Fruit fly (Drosophila melanogaster) whole organism, pupa: ENCODE data around the gene CG34148.

Source experiments
- CG10348 ChIP-seq: fragments of 200-800 bp; sonication (Bioruptor generic); IDR thresholded peaks from 2 replicates; pipeline ENCODE4 v1.3.6; 2022; ENCODE audit warnings: missing biosample characterization, missing genetic modification characterization
- CG12605 ChIP-seq: fragments of 200-800 bp; sonication (Bioruptor generic); IDR thresholded peaks from 2 replicates; pipeline ENCODE4 v1.3.6; 2022; ENCODE audit warnings: missing biosample characterization, missing genetic modification characterization
- CG13204 ChIP-seq: fragments of 200-800 bp; sonication (Bioruptor generic); optimal IDR thresholded peaks from 2 replicates; lab custom pipeline; 2018; ENCODE audit warnings: missing biosample characterization, mild to moderate bottlenecking, missing genetic modification characterization, moderate library complexity
- CG14655 ChIP-seq: fragments of 200-800 bp; sonication (Bioruptor generic); optimal IDR thresholded peaks from 3 replicates; lab custom pipeline; 2017; ENCODE audit warnings: mild to moderate bottlenecking, missing biosample characterization, missing genetic modification reagents, missing genetic modification characterization
- CG15710 ChIP-seq: fragments of 200-800 bp; sonication (Bioruptor generic); optimal IDR thresholded peaks from 2 replicates; lab custom pipeline; 2018; ENCODE audit warnings: missing biosample characterization, mild to moderate bottlenecking, missing genetic modification characterization, moderate library complexity
- CG17806 ChIP-seq: fragments of 200-800 bp; sonication (Bioruptor generic); optimal IDR thresholded peaks from 2 replicates; lab custom pipeline; 2018; ENCODE audit warnings: missing biosample characterization, mild to moderate bottlenecking, missing genetic modification characterization, moderate library complexity
- CG32121 ChIP-seq: fragments of 200-800 bp; sonication (Bioruptor generic); IDR thresholded peaks from 2 replicates; pipeline ENCODE4 v1.3.6; 2022; ENCODE audit warnings: missing biosample characterization, missing genetic modification characterization
- CG34367 ChIP-seq: fragments of 200-800 bp; sonication (Bioruptor generic); optimal IDR thresholded peaks from 2 replicates; lab custom pipeline; 2018; ENCODE audit warnings: missing biosample characterization, mild to moderate bottlenecking, missing genetic modification characterization
- CG4496 ChIP-seq: fragments of 200-800 bp; sonication (Bioruptor generic); IDR thresholded peaks from 3 replicates; pipeline ENCODE4 v1.3.6; 2022; ENCODE audit warnings: missing biosample characterization, missing genetic modification characterization
- CG8159 ChIP-seq: fragments of 200-800 bp; sonication (Bioruptor generic); optimal IDR thresholded peaks from 3 replicates; lab custom pipeline; 2018; ENCODE audit warnings: missing biosample characterization, mild to moderate bottlenecking, missing genetic modification characterization, moderate library complexity
- CG8301 ChIP-seq: fragments of 200-800 bp; sonication (Bioruptor generic); optimal IDR thresholded peaks from 2 replicates; lab custom pipeline; 2018; ENCODE audit warnings: missing biosample characterization, mild to moderate bottlenecking, missing genetic modification characterization
- CG9948 ChIP-seq: fragments of 200-800 bp; sonication (Bioruptor generic); optimal IDR thresholded peaks from 2 replicates; lab custom pipeline; 2018; ENCODE audit warnings: missing biosample characterization, mild to moderate bottlenecking, missing genetic modification characterization, moderate library complexity
- D1 ChIP-seq: fragments of 200-800 bp; sonication (Bioruptor generic); optimal IDR thresholded peaks from 2 replicates; lab custom pipeline; 2018; ENCODE audit warnings: missing biosample characterization, mild to moderate bottlenecking, missing genetic modification characterization, moderate library complexity
- EcR ChIP-seq: fragments of 200-800 bp; sonication (Bioruptor generic); optimal IDR thresholded peaks from 3 replicates; lab custom pipeline; 2019; ENCODE audit warnings: missing biosample characterization, missing genetic modification characterization, mild to moderate bottlenecking, moderate library complexity, missing genetic modification reagents
- Ets98B ChIP-seq: fragments of 200-800 bp; sonication (Bioruptor generic); IDR thresholded peaks from 2 replicates; pipeline ENCODE4 v1.3.6; 2022; ENCODE audit warnings: missing biosample characterization, missing genetic modification characterization
- Pif1A ChIP-seq: fragments of 200-800 bp; sonication (Bioruptor generic); optimal IDR thresholded peaks from 3 replicates; lab custom pipeline; 2016; ENCODE audit warnings: missing biosample characterization, missing genetic modification characterization
- Pif1B ChIP-seq: fragments of 200-800 bp; sonication (Bioruptor generic); optimal IDR thresholded peaks from 3 replicates; lab custom pipeline; 2016; ENCODE audit warnings: missing biosample characterization, missing genetic modification characterization
- fd96Ca ChIP-seq: fragments of 200-800 bp; sonication (Bioruptor generic); IDR thresholded peaks from 3 replicates; pipeline ENCODE4 v1.3.6; 2022; ENCODE audit warnings: missing biosample characterization, missing genetic modification characterization
- gl ChIP-seq: fragments of 200-800 bp; sonication (Bioruptor generic); optimal IDR thresholded peaks from 2 replicates; lab custom pipeline; 2018; ENCODE audit warnings: missing biosample characterization, mild to moderate bottlenecking, missing genetic modification characterization
- rn ChIP-seq: fragments of 200-800 bp; sonication (Bioruptor generic); IDR thresholded peaks from 2 replicates; pipeline ENCODE4 v1.3.6; 2022; ENCODE audit warnings: missing biosample characterization, missing genetic modification characterization

Gene CG34148

DNA sequence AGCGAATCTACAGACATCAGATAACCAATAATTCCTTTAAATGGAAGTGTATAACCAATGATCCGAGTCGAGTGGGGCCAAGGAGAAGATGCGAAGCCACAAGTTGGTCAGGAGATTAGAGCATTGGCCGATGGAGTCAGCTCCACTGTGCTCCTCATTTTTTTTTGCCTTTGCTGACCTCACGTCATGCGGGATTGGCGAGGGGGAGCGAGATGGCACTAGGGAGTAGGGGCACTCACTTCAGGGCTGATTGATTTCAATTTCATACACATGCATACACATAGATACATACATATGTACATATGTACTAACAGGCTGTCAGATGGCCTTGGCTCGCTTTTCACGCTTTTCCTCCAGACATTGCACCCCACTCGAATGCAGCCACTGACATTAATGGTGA is 30.2 kb downstream of the CG34148 start:
- TF ChIP-seq CG14655 (GFP tag; lab: Kevin White, UChicago) (no peak), fd96Ca (GFP tag; lab: Robert Waterston, UW) (peak; percentile 36; the same call in 1 of the 3 replicates), CG4496 (GFP tag; lab: Robert Waterston, UW) (peak; percentile 27; the same call in 1 of the 3 replicates), rn (GFP tag; lab: Robert Waterston, UW) (no peak), CG34367 (no peak), EcR (GFP tag; lab: Kevin White, UChicago) (peak; percentile 53), CG8301 (tag; lab: Kevin White, UChicago) (no peak), CG17806 (tag; lab: Kevin White, UChicago) (no peak), CG32121 (GFP tag; lab: Robert Waterston, UW) (peak; percentile 28; the same call in 1 of the 2 replicates)

DNA sequence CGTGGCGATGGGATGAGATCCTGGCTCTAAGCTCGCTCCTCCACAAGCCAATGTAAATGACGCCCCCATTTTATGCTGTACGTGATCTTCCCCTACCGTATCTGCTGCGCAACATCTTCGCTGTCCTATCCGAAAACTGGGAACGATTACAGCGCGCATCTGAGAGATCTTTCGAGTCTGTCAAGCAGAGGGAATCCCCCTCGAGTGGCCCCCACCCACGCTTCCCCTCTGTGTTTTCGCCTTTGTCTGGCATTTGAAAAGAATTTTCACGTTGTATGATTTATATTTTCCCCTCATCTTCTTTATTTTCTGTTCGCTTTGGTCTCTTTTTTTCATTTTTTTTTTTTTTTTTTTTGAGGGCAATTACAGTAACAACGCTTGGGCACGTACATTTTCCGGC is 31.0 kb downstream of the CG34148 start:
- no peak for TF ChIP-seq CG8301 (tag; lab: Kevin White, UChicago)
- no peak for TF ChIP-seq EcR (GFP tag; lab: Kevin White, UChicago)
- TF ChIP-seq Ets98B (GFP tag; lab: Robert Waterston, UW), result 0 out of 2 replicates have a peak, but pooled peaks have one; percentile 10
- no peak for TF ChIP-seq CG8159 (tag; lab: Kevin White, UChicago)
- TF ChIP-seq CG4496 (GFP tag; lab: Robert Waterston, UW), result peak; percentile 65; the same call in 2 of the 3 replicates

DNA sequence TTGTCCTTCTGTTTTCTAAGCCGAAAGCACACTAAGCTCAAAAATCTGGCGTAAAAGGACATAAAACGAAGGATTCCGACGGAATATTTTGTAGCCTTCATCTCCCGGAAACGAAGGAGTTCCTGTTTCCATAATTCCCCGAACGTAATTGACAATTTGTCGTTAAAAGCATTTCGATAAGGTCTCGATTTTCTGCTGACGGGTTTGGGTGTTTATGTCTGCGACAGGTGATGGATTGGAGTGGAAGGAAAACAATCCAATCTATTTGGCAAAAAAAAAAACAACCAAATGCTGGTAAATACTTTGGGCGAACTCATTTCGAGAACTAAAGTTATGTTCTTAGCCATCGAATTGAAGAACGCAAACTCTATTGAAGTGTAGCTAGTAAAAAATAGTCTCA is 31.9 kb downstream of the CG34148 start, which contains the start of gene Gr93d:
Gene Gr93d (minus strand): TSS at position 101 of the 400 bp plus-strand sequence.
- TF ChIP-seq gl (tag; lab: Kevin White, UChicago) (no peak), CG8301 (tag; lab: Kevin White, UChicago) (no peak), CG12605 (no peak), CG17806 (tag; lab: Kevin White, UChicago) (no peak), Pif1A (GFP tag; lab: Kevin White, UChicago) (no peak), CG4496 (GFP tag; lab: Robert Waterston, UW) (no peak), CG8159 (tag; lab: Kevin White, UChicago) (no peak), Ets98B (GFP tag; lab: Robert Waterston, UW) (no peak), rn (GFP tag; lab: Robert Waterston, UW) (no peak)

DNA sequence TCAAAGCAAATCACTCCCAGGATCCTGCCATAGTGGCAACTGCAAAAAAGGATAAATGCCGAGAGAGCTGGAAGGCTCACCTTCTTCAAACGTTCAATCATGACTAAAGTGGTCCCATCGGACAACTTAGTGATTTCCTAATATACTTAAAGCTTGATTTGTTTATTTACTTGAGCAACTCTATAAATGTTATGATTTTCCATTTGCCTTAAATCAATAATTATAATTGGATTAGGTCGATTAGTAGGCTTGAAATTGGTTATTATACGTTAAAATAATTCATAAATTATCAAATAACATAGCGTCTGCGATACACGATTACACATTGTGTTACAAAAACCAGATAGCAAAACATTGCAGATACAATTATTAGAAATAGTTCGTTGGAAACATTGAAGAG is 33.3 kb downstream of the CG34148 start, which contains the start of gene Gr93c:
Gene Gr93c (minus strand): TSS at position 101 of the 400 bp plus-strand sequence.
- TF ChIP-seq CG12605 (no peak), CG34367 (no peak), CG8301 (tag; lab: Kevin White, UChicago) (no peak), CG17806 (tag; lab: Kevin White, UChicago) (no peak), CG14655 (GFP tag; lab: Kevin White, UChicago) (no peak), Pif1B (no peak), CG10348 (GFP tag; lab: Robert Waterston, UW) (no peak), gl (tag; lab: Kevin White, UChicago) (no peak), CG13204 (GFP tag; lab: Kevin White, UChicago) (no peak), fd96Ca (GFP tag; lab: Robert Waterston, UW) (no peak), CG8159 (tag; lab: Kevin White, UChicago) (no peak), rn (GFP tag; lab: Robert Waterston, UW) (no peak), D1 (tag; lab: Kevin White, UChicago) (no peak)
- TF ChIP-seq, all 21 proteins: peak for 0

DNA sequence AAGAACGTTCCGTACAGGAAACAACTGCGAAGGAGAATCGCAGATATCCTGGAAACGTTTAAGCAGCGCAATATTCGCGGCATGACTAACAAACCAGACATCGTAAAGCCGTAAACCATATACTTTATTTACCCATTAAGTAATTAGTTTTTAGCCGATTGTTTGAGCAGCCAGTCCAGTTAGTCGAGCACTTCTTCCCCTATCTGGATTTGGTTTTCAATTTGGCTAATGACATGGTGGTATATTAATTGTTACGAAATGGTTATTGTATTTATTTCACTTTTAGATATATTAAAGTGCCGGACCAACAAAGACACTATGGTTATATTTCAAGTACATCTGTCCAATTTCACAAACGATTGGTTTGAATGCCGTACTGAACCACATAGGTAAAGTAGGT is 34.8 kb downstream of the CG34148 start, which contains the start of gene Gr93b:
Gene Gr93b (minus strand): TSS at position 101 of the 400 bp plus-strand sequence.
- TF ChIP-seq Pif1B (no peak), EcR (GFP tag; lab: Kevin White, UChicago) (no peak), CG8301 (tag; lab: Kevin White, UChicago) (no peak), CG32121 (GFP tag; lab: Robert Waterston, UW) (no peak), Ets98B (GFP tag; lab: Robert Waterston, UW) (no peak), D1 (tag; lab: Kevin White, UChicago) (no peak), CG34367 (no peak), CG14655 (GFP tag; lab: Kevin White, UChicago) (no peak), CG12605 (no peak), CG9948 (tag; lab: Kevin White, UChicago) (no peak)

DNA sequence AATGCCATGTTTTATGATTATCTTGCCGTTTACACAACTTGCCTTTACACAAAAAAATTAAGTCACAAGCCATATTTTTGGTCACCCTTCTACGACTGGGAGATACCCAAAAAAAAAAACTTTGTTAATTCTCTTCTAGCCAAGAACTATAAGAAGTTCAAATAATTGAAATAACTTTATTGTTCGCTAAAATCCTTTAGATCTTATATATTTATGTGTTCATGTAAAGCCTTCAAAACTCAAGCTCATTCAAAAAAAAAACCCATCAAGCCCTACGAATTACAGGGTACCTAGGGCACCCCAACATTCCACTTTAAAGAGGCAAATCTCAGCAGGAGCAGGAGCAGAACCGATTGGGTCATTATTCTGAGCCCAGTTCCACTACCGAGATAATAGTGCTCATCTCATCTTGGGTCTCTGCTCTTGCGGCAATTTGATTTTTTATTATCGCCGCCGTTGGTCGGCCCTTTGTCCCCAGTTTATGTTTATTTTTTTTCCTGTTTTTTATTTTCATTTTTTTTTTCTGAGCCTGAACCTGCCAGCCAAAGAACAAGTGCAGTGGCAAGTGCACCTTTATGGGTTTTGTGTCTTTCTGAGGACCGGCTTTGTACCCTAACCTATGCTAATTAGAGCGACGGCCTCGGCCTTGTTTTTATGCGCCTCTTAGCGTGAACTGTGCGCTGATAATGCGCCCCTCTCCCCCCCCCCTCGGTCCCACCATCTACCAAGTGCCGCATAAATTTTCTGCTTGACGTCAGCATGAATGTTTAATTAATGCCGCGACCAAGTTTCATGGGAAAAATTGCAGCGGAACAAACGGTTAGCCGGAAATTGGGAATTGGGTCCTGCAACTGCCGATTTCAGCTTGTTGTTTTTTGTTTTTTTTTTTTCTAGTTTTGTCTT is 36.8 kb downstream of the CG34148 start:
- TF ChIP-seq CG15710 (tag; lab: Kevin White, UChicago) (peak; percentile 29), CG9948 (tag; lab: Kevin White, UChicago) (peak; percentile 42), fd96Ca (GFP tag; lab: Robert Waterston, UW) (no peak), EcR (GFP tag; lab: Kevin White, UChicago) (peak; percentile 55), CG17806 (tag; lab: Kevin White, UChicago) (peak; percentile 41), CG13204 (GFP tag; lab: Kevin White, UChicago) (peak; percentile 16), CG8159 (tag; lab: Kevin White, UChicago) (peak; percentile 69), CG4496 (GFP tag; lab: Robert Waterston, UW) (no peak)
